Worm (Caenorhabditis elegans) whole organism, young adult: ENCODE results near the gene tomm-22.

Source experiments
- C17E4.6 ChIP-seq: fragments of 200-800 bp; sonication (Bioruptor generic); IDR thresholded peaks from 2 replicates; pipeline ENCODE4 v1.3.6; 2022; ENCODE audit warnings: missing genetic modification reagents, missing genetic modification characterization, missing compliant biosample characterization
- Y56A3A.18 ChIP-seq: fragments of 200-800 bp; sonication (Bioruptor generic); IDR thresholded peaks from 2 replicates; pipeline ENCODE4 v1.3.6; 2022; ENCODE audit warnings: missing genetic modification reagents, missing genetic modification characterization, missing compliant biosample characterization
- Y79H2A.3 ChIP-seq: fragments of 200-800 bp; sonication (Bioruptor generic); conservative IDR thresholded peaks from 2 replicates; pipeline ENCODE4 v1.3.6; 2022; ENCODE audit warnings: missing genetic modification reagents, missing genetic modification characterization, missing compliant biosample characterization
- ceh-100 ChIP-seq: fragments of 200-800 bp; sonication (Bioruptor generic); IDR thresholded peaks from 2 replicates; pipeline ENCODE4 v1.3.6; 2022; ENCODE audit warnings: missing genetic modification reagents, missing genetic modification characterization, missing compliant biosample characterization
- dox-1 ChIP-seq: fragments of 200-800 bp; sonication (Bioruptor generic); IDR thresholded peaks from 2 replicates; pipeline ENCODE4 v1.3.6; 2022; ENCODE audit warnings: missing genetic modification reagents, missing genetic modification characterization, missing compliant biosample characterization
- hlh-12 ChIP-seq: sonication (generic microtip); optimal IDR thresholded peaks from 2 replicates; lab custom pipeline; 2016; ENCODE audit warnings: missing genetic modification characterization, missing compliant biosample characterization
- hrde-1 ChIP-seq: sonication (generic microtip); optimal IDR thresholded peaks from 2 replicates; lab custom pipeline; 2016; ENCODE audit warnings: missing genetic modification characterization, mild to moderate bottlenecking, missing compliant biosample characterization, moderate library complexity, missing genotype, missing genetic modification reagents, borderline replicate concordance
- pha-4 ChIP-seq: fragments of 150-350 bp; sonication (generic microtip); optimal IDR thresholded peaks from 2 replicates; lab custom pipeline; 2014; ENCODE audit warnings: missing biosample characterization, missing genetic modification reagents, missing genetic modification characterization
- snpc-4 ChIP-seq, 5 experiments: fragments of 150-350 bp in 1 of 5; sonication (generic microtip) in 4 of 5; optimal IDR thresholded peaks; 2 replicates each; lab custom pipeline; 2014 to 2018; ENCODE audit warnings: missing genetic modification characterization in 5 of 5, missing biosample characterization in 3 of 5, antibody characterized with exemption in 2 of 5, mild to moderate bottlenecking in 2 of 5, missing compliant biosample characterization in 2 of 5, missing genotype in 2 of 5, moderate library complexity in 2 of 5, missing genetic modification reagents in 1 of 5
- tlf-1 ChIP-seq: fragments of 200-800 bp; sonication (Bioruptor generic); optimal IDR thresholded peaks from 2 replicates; lab custom pipeline; 2018; ENCODE audit warnings: mild to moderate bottlenecking, missing genetic modification characterization, missing compliant biosample characterization
- unc-62 ChIP-seq: fragments of 150-350 bp; optimal IDR thresholded peaks from 2 replicates; lab custom pipeline; 2014; ENCODE audit warnings: missing biosample characterization, missing genetic modification reagents, missing genetic modification characterization
- ztf-28 ChIP-seq: fragments of 200-800 bp; sonication (Bioruptor generic); IDR thresholded peaks from 2 replicates; pipeline ENCODE4 v1.3.6; 2022; ENCODE audit warnings: missing genetic modification reagents, missing genetic modification characterization, missing compliant biosample characterization

ce11 chrII:475890-476420 lies 5.7 kb upstream of the tomm-22 start, which contains the start of gene nsun-1:
- no peak for TF ChIP-seq ztf-28
- no peak for TF ChIP-seq Y79H2A.3 (GFP tag; lab: Robert Waterston, UW)
- TF ChIP-seq dox-1 (GFP tag; lab: Robert Waterston, UW), result peak; percentile 83
- TF ChIP-seq C17E4.6 (GFP tag; lab: Robert Waterston, UW), result no peak
- TF ChIP-seq ceh-100, result no peak
- no peak for TF ChIP-seq unc-62 (GFP tag; lab: Kevin White, UChicago)
- no peak for TF ChIP-seq Y56A3A.18 (GFP tag; lab: Robert Waterston, UW)
- no peak for TF ChIP-seq tlf-1 (GFP tag; lab: Kevin White, UChicago)
- no peak for TF ChIP-seq pha-4 (tag; lab: Kevin White, UChicago)
- no peak for TF ChIP-seq snpc-4 (GFP tag; optimal IDR thresholded peaks at IDR 0.05; lab: Kevin White, UChicago)
- no peak for TF ChIP-seq snpc-4 (tag; optimal IDR thresholded peaks at IDR 0.05; lab: Kevin White, UChicago)
- TF ChIP-seq hrde-1 (tag; lab: Kevin White, UChicago), result no peak
- TF ChIP-seq hlh-12 (tag; lab: Kevin White, UChicago), result no peak
